Fruit fly (Drosophila melanogaster) whole organism, wandering third instar larva: ENCODE results near the gene CG3961.
A peak's percentile ranks its signal among the peaks of the same experiment; 100 is the strongest.

Source experiments
- Abd-B ChIP-seq: fragments of >200 bp; optimal IDR thresholded peaks from 2 replicates; lab custom pipeline; 2017; ENCODE audit warnings: missing biosample characterization, missing genetic modification characterization
- CG32264 ChIP-seq: fragments of 200-800 bp; sonication (Bioruptor generic); optimal IDR thresholded peaks from 2 replicates; lab custom pipeline; 2016; ENCODE audit warnings: missing biosample characterization, missing genetic modification characterization
- CG9705 ChIP-seq: fragments of 200-800 bp; sonication (Bioruptor generic); optimal IDR thresholded peaks from 2 replicates; lab custom pipeline; 2018; ENCODE audit warnings: missing biosample characterization, mild to moderate bottlenecking, missing genetic modification characterization
- CrebA ChIP-seq: fragments of 200-800 bp; sonication (Bioruptor generic); optimal IDR thresholded peaks from 2 replicates; lab custom pipeline; 2016; ENCODE audit warnings: missing biosample characterization, mild to moderate bottlenecking, missing genetic modification characterization, borderline replicate concordance
- Dfd ChIP-seq: fragments of >200 bp; optimal IDR thresholded peaks from 2 replicates; lab custom pipeline; 2017; ENCODE audit warnings: missing biosample characterization, missing genetic modification characterization
- Dif ChIP-seq: fragments of 200-275, 200-300 bp; sonication (Bioruptor generic); optimal IDR thresholded peaks from 2 replicates; lab custom pipeline; 2018; ENCODE audit warnings: missing biosample characterization, missing genetic modification characterization; ENCODE audit not compliant: partially characterized antibody
- GATAd ChIP-seq: sonication (Bioruptor generic); optimal IDR thresholded peaks from 2 replicates; lab custom pipeline; 2016; ENCODE audit warnings: missing biosample characterization, missing genetic modification characterization
- HLH106 ChIP-seq: fragments of 200-800 bp; optimal IDR thresholded peaks from 3 replicates; lab custom pipeline; 2019; ENCODE audit warnings: missing biosample characterization, mild to moderate bottlenecking, missing genetic modification characterization, moderate library complexity
- Hnf4 ChIP-seq: fragments of 200-800 bp; sonication (Bioruptor generic); optimal IDR thresholded peaks from 2 replicates; lab custom pipeline; 2016; ENCODE audit warnings: missing biosample characterization, mild to moderate bottlenecking, missing genetic modification characterization
- Hr78 ChIP-seq: fragments of >200 bp; optimal IDR thresholded peaks from 2 replicates; lab custom pipeline; 2017; ENCODE audit warnings: missing biosample characterization, missing genetic modification characterization
- Hr83 ChIP-seq: fragments of 200-300 bp; sonication (Bioruptor generic); optimal IDR thresholded peaks from 2 replicates; lab custom pipeline; 2016; ENCODE audit warnings: missing biosample characterization, mild to moderate bottlenecking, missing genetic modification characterization, moderate library complexity; ENCODE audit not compliant: poor library complexity, severe bottlenecking
- Jra ChIP-seq: sonication (Bioruptor generic); optimal IDR thresholded peaks from 2 replicates; lab custom pipeline; 2016; ENCODE audit warnings: missing biosample characterization, missing genetic modification characterization
- Mio ChIP-seq: sonication (Bioruptor generic); optimal IDR thresholded peaks from 2 replicates; lab custom pipeline; 2016; ENCODE audit warnings: missing biosample characterization, missing genetic modification characterization
- Myc ChIP-seq: fragments of >200 bp; optimal IDR thresholded peaks from 2 replicates; lab custom pipeline; 2017
- N ChIP-seq: fragments of >200 bp; optimal IDR thresholded peaks from 2 replicates; lab custom pipeline; 2018; ENCODE audit warnings: missing biosample characterization, missing external identifiers, missing genetic modification characterization
- OdsH ChIP-seq: fragments of 200-800 bp; sonication (Bioruptor generic); optimal IDR thresholded peaks from 2 replicates; lab custom pipeline; 2016; ENCODE audit warnings: missing biosample characterization, mild to moderate bottlenecking, missing genetic modification characterization
- Rel ChIP-seq, 2 experiments: fragments of 200-800 bp; sonication (Bioruptor generic) in 1 of 2; optimal IDR thresholded peaks; 2 replicates in 1 of 2; 3 replicates in 1 of 2; lab custom pipeline; 2016 to 2019; ENCODE audit warnings: mild to moderate bottlenecking in 2 of 2, missing biosample characterization in 2 of 2, missing genetic modification characterization in 2 of 2, moderate library complexity in 1 of 2
- Sp1 ChIP-seq: fragments of 200-800 bp; sonication (Bioruptor generic); optimal IDR thresholded peaks from 3 replicates; lab custom pipeline; 2019; ENCODE audit warnings: missing biosample characterization, mild to moderate bottlenecking, missing genetic modification characterization, moderate library complexity
- Vsx2 ChIP-seq: fragments of 200-300, 225-300 bp; sonication (Bioruptor generic); optimal IDR thresholded peaks from 2 replicates; lab custom pipeline; 2018; ENCODE audit warnings: missing biosample characterization, missing genetic modification characterization; ENCODE audit not compliant: partially characterized antibody
- br ChIP-seq: fragments of 200-800 bp; sonication (Bioruptor generic); optimal IDR thresholded peaks from 2 replicates; lab custom pipeline; 2016; ENCODE audit warnings: missing biosample characterization, missing genetic modification characterization
- brk ChIP-seq: fragments of 200-800 bp; sonication (Bioruptor generic); optimal IDR thresholded peaks from 2 replicates; lab custom pipeline; 2016; ENCODE audit warnings: missing biosample characterization, mild to moderate bottlenecking, missing genetic modification characterization
- dl ChIP-seq, 2 experiments: fragments of 175-275, 200-275 bp in 1 of 2; fragments of 200-275 bp in 1 of 2; sonication (Bioruptor generic); optimal IDR thresholded peaks; lab custom pipeline; 2018; ENCODE audit warnings: mild to moderate bottlenecking in 2 of 2, missing biosample characterization in 2 of 2, missing genetic modification characterization in 2 of 2, moderate library complexity in 2 of 2; ENCODE audit not compliant: partially characterized antibody in 2 of 2, insufficient read depth in 1 of 2
- dmrt93B ChIP-seq: fragments of 200-800 bp; sonication (Bioruptor generic); optimal IDR thresholded peaks from 2 replicates; lab custom pipeline; 2018; ENCODE audit warnings: missing biosample characterization, mild to moderate bottlenecking, missing genetic modification characterization
- dsf ChIP-seq: sonication (Bioruptor generic); optimal IDR thresholded peaks from 2 replicates; lab custom pipeline; 2016; ENCODE audit warnings: missing biosample characterization, missing genetic modification characterization, borderline replicate concordance
- ey ChIP-seq: fragments of 200-800 bp; sonication (Bioruptor generic); optimal IDR thresholded peaks from 2 replicates; lab custom pipeline; 2016; ENCODE audit warnings: missing biosample characterization, missing genetic modification characterization
- foxo ChIP-seq, 2 experiments: fragments of 200-800 bp; sonication (Bioruptor generic); optimal IDR thresholded peaks; 2 replicates in 1 of 2; 3 replicates in 1 of 2; lab custom pipeline; 2016 to 2017; ENCODE audit warnings: missing biosample characterization in 2 of 2, missing genetic modification characterization in 2 of 2
- fru ChIP-seq: fragments of 200-800 bp; sonication (Bioruptor generic); optimal IDR thresholded peaks from 3 replicates; lab custom pipeline; 2016; ENCODE audit warnings: missing biosample characterization, mild to moderate bottlenecking, missing genetic modification characterization
- h ChIP-seq: fragments of 200-800 bp; sonication (Bioruptor generic); optimal IDR thresholded peaks from 3 replicates; lab custom pipeline; 2016; ENCODE audit warnings: missing biosample characterization, mild to moderate bottlenecking, missing genetic modification characterization
- jim ChIP-seq: fragments of 175-275, 200-325 bp; sonication (Bioruptor generic); optimal IDR thresholded peaks from 2 replicates; lab custom pipeline; 2016; ENCODE audit warnings: missing biosample characterization, mild to moderate bottlenecking, missing genetic modification characterization
- lola ChIP-seq: fragments of >200 bp; optimal IDR thresholded peaks from 2 replicates; lab custom pipeline; 2017; ENCODE audit warnings: missing biosample characterization, missing genetic modification characterization
- pan ChIP-seq: fragments of >200 bp; optimal IDR thresholded peaks from 2 replicates; lab custom pipeline; 2017
- psq ChIP-seq: fragments of 200-800 bp; sonication (Bioruptor generic); optimal IDR thresholded peaks from 3 replicates; lab custom pipeline; 2017; ENCODE audit warnings: missing biosample characterization, mild to moderate bottlenecking, missing genetic modification characterization, moderate library complexity
- rgr ChIP-seq: fragments of 200-800 bp; sonication (Bioruptor generic); optimal IDR thresholded peaks from 3 replicates; lab custom pipeline; 2016; ENCODE audit warnings: missing biosample characterization, mild to moderate bottlenecking, missing genetic modification characterization
- sage ChIP-seq: fragments of 200-800 bp; sonication (Bioruptor generic); optimal IDR thresholded peaks from 2 replicates; lab custom pipeline; 2016; ENCODE audit warnings: missing biosample characterization, mild to moderate bottlenecking, missing genetic modification characterization
- sv ChIP-seq: fragments of 200-800 bp; sonication (Bioruptor generic); optimal IDR thresholded peaks from 3 replicates; lab custom pipeline; 2016; ENCODE audit warnings: missing biosample characterization, missing genetic modification characterization
- tai ChIP-seq: sonication (Bioruptor generic); optimal IDR thresholded peaks from 2 replicates; lab custom pipeline; 2016; ENCODE audit warnings: missing biosample characterization, missing genetic modification characterization
- usp ChIP-seq: fragments of >200 bp; optimal IDR thresholded peaks from 2 replicates; lab custom pipeline; 2017; ENCODE audit warnings: missing biosample characterization, missing genetic modification characterization
- woc ChIP-seq: sonication (Bioruptor generic); optimal IDR thresholded peaks from 2 replicates; lab custom pipeline; 2016; ENCODE audit warnings: missing biosample characterization, mild to moderate bottlenecking, missing genetic modification characterization

CG3961 gene

DNA sequence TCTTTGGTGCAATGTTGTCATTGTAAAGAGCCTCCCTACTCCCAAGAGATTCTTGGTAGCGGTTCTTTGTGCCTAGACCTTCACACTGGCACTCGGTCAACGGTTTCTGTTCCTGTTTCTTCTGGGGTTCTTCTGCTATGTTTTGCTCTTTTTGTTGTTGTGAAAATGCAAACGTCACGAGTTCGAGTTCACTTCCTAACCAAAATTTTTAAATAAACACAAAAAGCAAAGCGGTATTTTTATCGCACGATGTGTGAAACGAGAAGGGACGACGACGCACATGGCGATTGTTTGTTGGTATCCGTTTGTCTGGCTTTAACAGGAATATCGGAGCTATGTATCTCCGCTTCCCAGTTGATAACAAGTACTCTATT, 50.3 kb downstream of the CG3961 start:
- TF ChIP-seq dsf (GFP tag; lab: Kevin White, UChicago) (no peak), CG9705 (GFP tag; lab: Kevin White, UChicago) (no peak)
- TF ChIP-seq, all 38 proteins: peak for 0

DNA sequence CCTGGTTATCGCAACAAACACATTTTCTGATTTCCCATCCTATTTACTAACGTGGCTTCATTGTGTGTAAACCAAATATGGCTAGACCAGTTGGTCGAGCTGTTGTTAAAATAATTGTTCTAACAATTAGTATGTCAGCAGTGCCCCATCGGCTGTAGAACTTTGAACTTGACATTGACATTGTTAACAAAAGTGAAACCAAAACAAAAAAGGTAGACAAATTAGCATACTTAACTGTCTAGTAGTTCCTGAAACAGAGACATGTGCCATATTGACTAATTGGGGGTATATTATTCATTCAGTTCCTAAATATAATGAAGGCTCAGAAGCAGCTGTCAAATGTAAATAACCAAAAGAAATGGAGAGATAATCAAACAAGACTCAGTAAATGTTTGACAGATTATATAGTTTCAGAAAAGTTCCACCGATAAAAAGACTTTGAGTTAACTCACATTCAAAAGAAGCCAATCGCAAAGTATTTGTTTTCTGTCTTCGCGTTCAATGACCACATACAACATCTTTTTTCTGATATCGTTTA, 52.5 kb downstream of the CG3961 start:
- no peak for TF ChIP-seq Myc (lab: Kevin White, UChicago)
- no peak for TF ChIP-seq Hr78
- no peak for TF ChIP-seq foxo (GFP tag; optimal IDR thresholded peaks at IDR 0.05; lab: Kevin White, UChicago)
- TF ChIP-seq ey (GFP tag; lab: Kevin White, UChicago): no peak
- no peak for TF ChIP-seq CrebA
- no peak for TF ChIP-seq h
- no peak for TF ChIP-seq brk (GFP tag; lab: Kevin White, UChicago)
- no peak for TF ChIP-seq jim (GFP tag; lab: Kevin White, UChicago)
- TF ChIP-seq Dfd (GFP tag; lab: Kevin White, UChicago): no peak
- no peak for TF ChIP-seq GATAd
- no peak for TF ChIP-seq fru
- TF ChIP-seq Mio (GFP tag; lab: Kevin White, UChicago): no peak
- no peak for TF ChIP-seq usp
- no peak for TF ChIP-seq N (GFP tag; lab: Kevin White, UChicago)
- no peak for TF ChIP-seq lola (GFP tag; lab: Kevin White, UChicago)
- no peak for TF ChIP-seq OdsH (GFP tag; lab: Kevin White, UChicago)
- no peak for TF ChIP-seq dmrt93B (GFP tag; lab: Kevin White, UChicago)
- no peak for TF ChIP-seq woc
- no peak for TF ChIP-seq sage

DNA sequence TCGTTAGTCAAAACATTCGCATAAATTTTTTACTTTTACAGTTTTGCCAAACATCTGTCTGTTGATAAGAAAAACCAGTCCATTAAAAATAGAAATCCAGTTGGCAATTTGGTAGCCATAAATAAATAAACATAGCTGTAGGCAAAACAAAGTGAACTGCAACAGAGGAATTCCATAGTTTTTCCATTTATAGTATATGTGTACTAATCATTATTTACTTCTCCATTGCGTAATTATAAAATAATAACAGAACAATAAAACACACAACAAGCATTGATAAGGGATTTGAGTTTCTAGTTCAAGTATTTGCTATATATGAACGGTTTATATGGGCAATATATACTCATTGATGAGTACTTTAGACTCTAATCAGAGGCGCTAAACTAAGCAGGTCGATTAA, 53.6 kb downstream of the CG3961 start:
- TF ChIP-seq Jra: no peak
- no peak for TF ChIP-seq Hr78

DNA sequence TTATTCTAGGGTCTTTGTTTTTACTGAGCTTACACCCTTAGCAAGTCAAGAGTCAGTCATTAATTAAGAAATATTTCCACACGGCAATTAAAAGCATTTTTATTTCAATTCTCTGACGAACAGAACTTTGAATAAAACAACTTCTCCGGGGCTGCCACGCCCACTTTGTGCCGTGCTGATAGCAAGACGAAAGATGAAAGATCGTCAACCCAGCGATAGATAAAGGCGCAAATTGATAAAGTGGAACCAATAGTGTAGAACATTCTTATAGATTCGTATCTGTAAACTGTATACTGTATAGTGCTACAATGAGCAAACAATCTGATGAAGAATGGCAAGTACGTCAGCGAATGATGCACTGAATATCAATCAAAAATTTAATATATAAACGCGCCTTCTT, 55.4 kb downstream of the CG3961 start:
- TF ChIP-seq sv (GFP tag; lab: Kevin White, UChicago): no peak
- no peak for TF ChIP-seq CG9705 (GFP tag; lab: Kevin White, UChicago)
- TF ChIP-seq dsf (GFP tag; lab: Kevin White, UChicago): no peak
- no peak for TF ChIP-seq Jra
- TF ChIP-seq Mio (GFP tag; lab: Kevin White, UChicago): no peak
- no peak for TF ChIP-seq sage
- no peak for TF ChIP-seq Dif (GFP tag; lab: Kevin White, UChicago)
- TF ChIP-seq CrebA: no peak
- TF ChIP-seq Myc (lab: Kevin White, UChicago): no peak
- TF ChIP-seq woc: no peak
- TF ChIP-seq jim (GFP tag; lab: Kevin White, UChicago): no peak
- TF ChIP-seq br (GFP tag; lab: Kevin White, UChicago): no peak
- TF ChIP-seq Hnf4: no peak
- no peak for TF ChIP-seq Abd-B (GFP tag; lab: Kevin White, UChicago)

DNA sequence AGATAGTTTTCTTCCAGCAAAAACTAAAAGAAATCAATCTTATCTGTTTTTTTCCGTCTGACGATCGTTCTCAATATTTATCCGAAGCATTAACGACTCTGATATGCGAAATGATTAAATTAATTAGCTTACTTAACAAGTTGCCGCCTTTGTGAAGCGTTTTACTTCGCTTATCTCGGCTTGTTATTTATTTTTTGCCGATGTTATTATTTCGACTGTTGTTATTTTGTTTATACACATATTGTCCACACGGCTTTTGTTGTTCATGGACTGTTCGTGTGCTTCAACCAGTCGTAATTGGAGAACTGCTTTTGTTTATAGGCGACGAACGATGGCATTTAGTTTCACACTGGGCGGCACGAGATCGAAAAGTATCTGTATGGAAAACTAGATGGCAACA, 57.0 kb downstream of the CG3961 start:
- TF ChIP-seq tai (GFP tag; lab: Kevin White, UChicago): peak; percentile 62
- TF ChIP-seq ey (GFP tag; lab: Kevin White, UChicago): no peak
- TF ChIP-seq Vsx2 (GFP tag; lab: Kevin White, UChicago): peak; percentile 64
- TF ChIP-seq rgr (GFP tag; lab: Kevin White, UChicago): peak; percentile 1
- TF ChIP-seq OdsH (GFP tag; lab: Kevin White, UChicago): peak; percentile 25
- peak; percentile 42 for TF ChIP-seq Hr83 (GFP tag; lab: Kevin White, UChicago)
- no peak for TF ChIP-seq fru
- TF ChIP-seq sage: peak; percentile 30
- no peak for TF ChIP-seq Rel (GFP tag; optimal IDR thresholded peaks at IDR 0.05; lab: Kevin White, UChicago)
- TF ChIP-seq Rel (tag; optimal IDR thresholded peaks at IDR 0.05; lab: Kevin White, UChicago): no peak
- no peak for TF ChIP-seq jim (GFP tag; lab: Kevin White, UChicago)
- no peak for TF ChIP-seq psq (GFP tag; lab: Kevin White, UChicago)
- peak; percentile 24 for TF ChIP-seq h
- TF ChIP-seq Dif (GFP tag; lab: Kevin White, UChicago): no peak
- no peak for TF ChIP-seq Abd-B (GFP tag; lab: Kevin White, UChicago)
- TF ChIP-seq woc: no peak
- TF ChIP-seq Myc (lab: Kevin White, UChicago): no peak
- no peak for TF ChIP-seq Jra
- no peak for TF ChIP-seq CG32264 (GFP tag; lab: Kevin White, UChicago)
- no peak for TF ChIP-seq N (GFP tag; lab: Kevin White, UChicago)
- no peak for TF ChIP-seq Mio (GFP tag; lab: Kevin White, UChicago)
- no peak for TF ChIP-seq Dfd (GFP tag; lab: Kevin White, UChicago)
- no peak for TF ChIP-seq dl (GFP tag; optimal IDR thresholded peaks at IDR 0.05; lab: Kevin White, UChicago; ENCODE audit: insufficient read depth in 1 of 2, partially characterized antibody in 2 of 2)
- TF ChIP-seq CG9705 (GFP tag; lab: Kevin White, UChicago): no peak
- no peak for TF ChIP-seq pan (lab: Kevin White, UChicago)
- TF ChIP-seq Sp1 (GFP tag; lab: Kevin White, UChicago): no peak
- no peak for TF ChIP-seq Hr78
- no peak for TF ChIP-seq dmrt93B (GFP tag; lab: Kevin White, UChicago)
- no peak for TF ChIP-seq usp
- TF ChIP-seq GATAd: no peak
- TF ChIP-seq sv (GFP tag; lab: Kevin White, UChicago): no peak
- TF ChIP-seq br (GFP tag; lab: Kevin White, UChicago): peak; percentile 30
- TF ChIP-seq HLH106 (tag; lab: Kevin White, UChicago): no peak
- no peak for TF ChIP-seq Hnf4
- no peak for TF ChIP-seq dsf (GFP tag; lab: Kevin White, UChicago)
- TF ChIP-seq, all 38 proteins: peak for 8
